Fruit fly (Drosophila melanogaster) whole organism, embryonic: ENCODE measurements around the gene CG18675.

ENCODE experiments used
- Adf1 ChIP-seq: fragments of 200-800 bp; sonication (Bioruptor generic); IDR thresholded peaks from 2 replicates; pipeline ENCODE4 v1.3.6; 2022; ENCODE audit warnings: missing biosample characterization, missing genetic modification characterization
- Bgb ChIP-seq: fragments of 200-800 bp; sonication (Bioruptor generic); IDR thresholded peaks from 2 replicates; pipeline ENCODE4 v1.3.6; 2022; ENCODE audit warnings: missing biosample characterization, missing genetic modification characterization; ENCODE audit not compliant: partially characterized antibody
- CG11696 ChIP-seq: fragments of 200-800 bp; sonication (Bioruptor generic); IDR thresholded peaks from 2 replicates; pipeline ENCODE4 v1.3.6; 2022; ENCODE audit warnings: missing biosample characterization, missing genetic modification characterization
- CG11723 ChIP-seq: fragments of 200-800 bp; sonication (Bioruptor generic); optimal IDR thresholded peaks from 2 replicates; lab custom pipeline; 2017; ENCODE audit warnings: missing biosample characterization, mild to moderate bottlenecking, missing genetic modification characterization
- CG12391 ChIP-seq: fragments of 200-800 bp; sonication (Bioruptor generic); optimal IDR thresholded peaks from 3 replicates; lab custom pipeline; 2018; ENCODE audit warnings: missing biosample characterization, mild to moderate bottlenecking, missing genetic modification characterization, moderate library complexity
- CG13775 ChIP-seq: fragments of 200-800 bp; sonication (Bioruptor generic); optimal IDR thresholded peaks from 3 replicates; lab custom pipeline; 2017; ENCODE audit warnings: missing biosample characterization, mild to moderate bottlenecking, missing genetic modification characterization
- CG14050 ChIP-seq: fragments of 200-800 bp; sonication (Bioruptor generic); IDR thresholded peaks from 3 replicates; pipeline ENCODE4 v1.3.6; 2022; ENCODE audit warnings: missing biosample characterization, missing genetic modification characterization
- CG15514 ChIP-seq: fragments of 200-800 bp; sonication (Bioruptor generic); optimal IDR thresholded peaks from 3 replicates; lab custom pipeline; 2017; ENCODE audit warnings: missing biosample characterization, missing genetic modification characterization, mild to moderate bottlenecking, moderate library complexity, missing genetic modification reagents
- CG1647 ChIP-seq: fragments of 200-800 bp; sonication (Bioruptor generic); optimal IDR thresholded peaks from 3 replicates; lab custom pipeline; 2016; ENCODE audit warnings: missing biosample characterization, missing genetic modification characterization
- CG18011 ChIP-seq: fragments of 200-800 bp; sonication (Bioruptor generic); optimal IDR thresholded peaks from 2 replicates; lab custom pipeline; 2017; ENCODE audit warnings: missing biosample characterization, missing genetic modification characterization, mild to moderate bottlenecking, moderate library complexity, missing genotype
- CG18476 ChIP-seq: fragments of 200-800 bp; sonication (Bioruptor generic); optimal IDR thresholded peaks from 2 replicates; lab custom pipeline; 2016; ENCODE audit warnings: missing biosample characterization, mild to moderate bottlenecking, missing genetic modification characterization
- CG18599 ChIP-seq: fragments of 200-800 bp; sonication (Bioruptor generic); optimal IDR thresholded peaks from 3 replicates; lab custom pipeline; 2017; ENCODE audit warnings: missing biosample characterization, missing genetic modification characterization, mild to moderate bottlenecking, moderate library complexity, missing genetic modification reagents
- CG2875 ChIP-seq: fragments of 200-800 bp; sonication (Bioruptor generic); optimal IDR thresholded peaks from 2 replicates; lab custom pipeline; 2017; ENCODE audit warnings: missing biosample characterization, mild to moderate bottlenecking, missing genetic modification characterization, missing genetic modification reagents
- CG32767 ChIP-seq: fragments of 200-800 bp; sonication (Bioruptor generic); IDR thresholded peaks from 2 replicates; pipeline ENCODE4 v1.3.6; 2022; ENCODE audit warnings: missing biosample characterization, missing genetic modification characterization
- CG6791 ChIP-seq: fragments of 200-800 bp; sonication (Bioruptor generic); IDR thresholded peaks from 3 replicates; pipeline ENCODE4 v1.3.6; 2022; ENCODE audit warnings: missing biosample characterization, missing genetic modification characterization; ENCODE audit not compliant: partially characterized antibody
- CG9727 ChIP-seq: fragments of 200-800 bp; sonication (Bioruptor generic); optimal IDR thresholded peaks from 3 replicates; lab custom pipeline; 2017; ENCODE audit warnings: missing biosample characterization, mild to moderate bottlenecking, missing genetic modification characterization
- D ChIP-seq, 2 experiments: fragments of 200-800 bp in 1 of 2; fragments of >200 bp in 1 of 2; sonication (Bioruptor generic) in 1 of 2; optimal IDR thresholded peaks; 2 replicates in 1 of 2; 3 replicates in 1 of 2; lab custom pipeline; 2017; ENCODE audit warnings: mild to moderate bottlenecking in 1 of 2, missing biosample characterization in 1 of 2, missing genetic modification characterization in 1 of 2, missing genetic modification reagents in 1 of 2
- Deaf1 ChIP-seq: fragments of 200-800 bp; optimal IDR thresholded peaks from 3 replicates; lab custom pipeline; 2019; ENCODE audit warnings: missing biosample characterization, mild to moderate bottlenecking, missing genetic modification characterization, moderate library complexity
- Dek ChIP-seq: fragments of 200-800 bp; sonication (Bioruptor generic); optimal IDR thresholded peaks from 3 replicates; lab custom pipeline; 2019; ENCODE audit warnings: missing biosample characterization, mild to moderate bottlenecking, missing genetic modification characterization, moderate library complexity
- Dp ChIP-seq: fragments of 200-800 bp; sonication (Bioruptor generic); optimal IDR thresholded peaks from 2 replicates; lab custom pipeline; 2018; ENCODE audit warnings: missing biosample characterization, mild to moderate bottlenecking, missing genetic modification characterization, moderate library complexity
- HLH4C ChIP-seq: fragments of 200-800 bp; sonication (Bioruptor generic); IDR thresholded peaks from 3 replicates; pipeline ENCODE4 v1.3.6; 2022; ENCODE audit warnings: missing biosample characterization, missing genetic modification characterization; ENCODE audit not compliant: partially characterized antibody
- Hand ChIP-seq: fragments of 200-800 bp; sonication (Bioruptor generic); optimal IDR thresholded peaks from 2 replicates; lab custom pipeline; 2017; ENCODE audit warnings: mild to moderate bottlenecking, missing biosample characterization, missing genetic modification reagents, missing genetic modification characterization
- Kr ChIP-seq: fragments of 200-800 bp; sonication (Bioruptor generic); optimal IDR thresholded peaks from 2 replicates; lab custom pipeline; 2017; ENCODE audit warnings: missing biosample characterization, mild to moderate bottlenecking, missing genetic modification characterization
- MTF-1 ChIP-seq: fragments of 200-800 bp; sonication (Bioruptor generic); optimal IDR thresholded peaks from 2 replicates; lab custom pipeline; 2018; ENCODE audit warnings: missing biosample characterization, mild to moderate bottlenecking, missing genetic modification characterization, borderline replicate concordance
- Mad ChIP-seq: fragments of 200-800 bp; sonication (Bioruptor generic); optimal IDR thresholded peaks from 2 replicates; lab custom pipeline; 2016; ENCODE audit warnings: missing biosample characterization, missing genetic modification characterization
- Nf-YC ChIP-seq: fragments of 200-800 bp; optimal IDR thresholded peaks from 3 replicates; lab custom pipeline; 2019; ENCODE audit warnings: missing biosample characterization, mild to moderate bottlenecking, missing genetic modification characterization, moderate library complexity
- Oli ChIP-seq: fragments of 200-800 bp; sonication (Bioruptor generic); optimal IDR thresholded peaks from 2 replicates; lab custom pipeline; 2018; ENCODE audit warnings: missing biosample characterization, mild to moderate bottlenecking, missing genetic modification characterization, moderate library complexity
- Rx ChIP-seq: fragments of 200-800 bp; sonication (Bioruptor generic); IDR thresholded peaks from 2 replicates; pipeline ENCODE4 v1.3.6; 2022; ENCODE audit warnings: missing biosample characterization, missing genetic modification characterization
- Sox102F ChIP-seq: fragments of 200-800 bp; sonication (Bioruptor generic); optimal IDR thresholded peaks from 2 replicates; lab custom pipeline; 2018; ENCODE audit warnings: missing biosample characterization, mild to moderate bottlenecking, missing genetic modification characterization, moderate library complexity
- Sry-δ ChIP-seq: fragments of 200-800 bp; sonication (Bioruptor generic); optimal IDR thresholded peaks from 2 replicates; lab custom pipeline; 2016; ENCODE audit warnings: missing biosample characterization, missing genetic modification characterization
- amos ChIP-seq: fragments of 200-800 bp; sonication (Bioruptor generic); IDR thresholded peaks from 2 replicates; pipeline ENCODE4 v1.3.6; 2022; ENCODE audit warnings: missing biosample characterization, missing genetic modification characterization; ENCODE audit not compliant: partially characterized antibody
- ato ChIP-seq: fragments of 200-800 bp; sonication (Bioruptor generic); IDR thresholded peaks from 2 replicates; pipeline ENCODE4 v1.3.6; 2022; ENCODE audit warnings: missing biosample characterization, missing genetic modification characterization; ENCODE audit not compliant: partially characterized antibody
- chn ChIP-seq: fragments of 200-800 bp; sonication (Bioruptor generic); optimal IDR thresholded peaks from 2 replicates; lab custom pipeline; 2016; ENCODE audit warnings: missing biosample characterization, missing genetic modification characterization
- da ChIP-seq: fragments of 200-800 bp; sonication (Bioruptor generic); optimal IDR thresholded peaks from 2 replicates; lab custom pipeline; 2016; ENCODE audit warnings: missing biosample characterization, missing genetic modification characterization
- ewg ChIP-seq: fragments of 200-800 bp; sonication (Bioruptor generic); optimal IDR thresholded peaks from 3 replicates; lab custom pipeline; 2017; ENCODE audit warnings: mild to moderate bottlenecking, missing biosample characterization, missing genetic modification reagents, missing genetic modification characterization
- gce ChIP-seq: fragments of 200-800 bp; sonication (Bioruptor generic); IDR thresholded peaks from 3 replicates; pipeline ENCODE4 v1.3.6; 2022; ENCODE audit warnings: missing biosample characterization, missing genetic modification characterization
- gem ChIP-seq: fragments of 200-800 bp; sonication (Bioruptor generic); optimal IDR thresholded peaks from 2 replicates; lab custom pipeline; 2019; ENCODE audit warnings: missing biosample characterization, mild to moderate bottlenecking, missing genetic modification characterization, moderate library complexity
- hb ChIP-seq: fragments of 200-800 bp; sonication (Bioruptor generic); IDR thresholded peaks from 3 replicates; pipeline ENCODE4 v1.3.6; 2022; ENCODE audit warnings: missing biosample characterization, missing genetic modification characterization; ENCODE audit not compliant: partially characterized antibody
- onecut ChIP-seq: fragments of 200-800 bp; sonication (Bioruptor generic); IDR thresholded peaks from 2 replicates; pipeline ENCODE4 v1.3.6; 2022; ENCODE audit warnings: missing biosample characterization, missing genetic modification characterization
- p53 ChIP-seq: fragments of 200-800 bp; sonication (Bioruptor generic); optimal IDR thresholded peaks from 2 replicates; lab custom pipeline; 2016; ENCODE audit warnings: missing biosample characterization, missing genetic modification characterization
- pfk ChIP-seq: fragments of 200-800 bp; sonication (Bioruptor generic); optimal IDR thresholded peaks from 2 replicates; lab custom pipeline; 2018; ENCODE audit warnings: missing biosample characterization, mild to moderate bottlenecking, missing genetic modification characterization, moderate library complexity
- sna ChIP-seq: fragments of 200-800 bp; sonication (Bioruptor generic); IDR thresholded peaks from 2 replicates; pipeline ENCODE4 v1.3.6; 2022; ENCODE audit warnings: missing biosample characterization, missing genetic modification characterization; ENCODE audit not compliant: partially characterized antibody
- sr ChIP-seq: fragments of 200-800 bp; sonication (Bioruptor generic); IDR thresholded peaks from 3 replicates; pipeline ENCODE4 v1.3.6; 2022; ENCODE audit warnings: missing biosample characterization, missing genetic modification characterization
- tna ChIP-seq: fragments of 200-800 bp; sonication (Bioruptor generic); IDR thresholded peaks from 2 replicates; pipeline ENCODE4 v1.3.6; 2022; ENCODE audit warnings: missing biosample characterization, missing genetic modification characterization; ENCODE audit not compliant: partially characterized antibody
- vfl ChIP-seq: fragments of 200-800 bp; sonication (Bioruptor generic); optimal IDR thresholded peaks from 2 replicates; lab custom pipeline; 2016; ENCODE audit warnings: missing biosample characterization, missing genetic modification characterization
- zen ChIP-seq: fragments of 200-800 bp; sonication (Bioruptor generic); optimal IDR thresholded peaks from 3 replicates; lab custom pipeline; 2018; ENCODE audit warnings: missing biosample characterization, mild to moderate bottlenecking, missing genetic modification characterization, moderate library complexity

CG18675 gene

DNA sequence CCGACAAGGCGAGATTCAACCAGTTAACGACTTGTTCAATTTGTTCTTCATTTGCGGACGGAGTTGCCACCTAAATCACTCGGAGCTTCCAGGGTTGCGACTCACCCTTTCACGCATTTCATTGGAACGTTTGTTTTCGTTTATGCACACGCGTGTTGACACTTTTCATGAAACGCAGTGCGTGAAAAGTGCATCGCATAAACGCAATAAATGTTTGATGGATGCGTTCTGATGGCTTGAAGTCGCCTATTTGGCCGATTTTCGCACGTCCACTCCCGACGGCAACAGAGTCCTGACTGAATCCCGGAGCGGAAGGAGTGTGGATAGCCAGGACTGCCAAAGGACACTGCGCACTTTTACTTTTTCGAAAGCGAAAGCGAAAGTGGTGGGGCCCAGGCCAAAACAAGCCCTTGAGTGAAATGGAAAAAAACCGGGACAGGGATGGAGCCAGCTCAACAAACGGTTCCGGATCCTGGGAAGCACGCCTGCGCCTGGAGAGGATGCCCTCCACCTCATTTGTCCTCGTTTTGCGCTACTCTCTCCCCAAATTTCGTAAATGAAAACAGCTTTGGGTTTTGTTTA lies 4.4 kb downstream of the CG18675 start, which contains the start of gene Teh4 (continued):
- TF ChIP-seq amos (GFP tag; lab: Robert Waterston, UW) (0 out of 2 replicates have a peak, but pooled peaks have one; percentile 12), CG18599 (GFP tag; lab: Kevin White, UChicago) (peak; percentile 7), sr (GFP tag; lab: Robert Waterston, UW) (no peak), ewg (peak; percentile 89), hb (GFP tag; lab: Robert Waterston, UW) (no peak), Hand (no peak), CG1647 (GFP tag; lab: Kevin White, UChicago) (no peak), CG11696 (no peak), CG11723 (GFP tag; lab: Kevin White, UChicago) (no peak), CG13775 (no peak), CG15514 (GFP tag; lab: Kevin White, UChicago) (peak; percentile 97), HLH4C (GFP tag; lab: Robert Waterston, UW) (0 out of 3 replicates have a peak, but pooled peaks have one; percentile 31)

DNA sequence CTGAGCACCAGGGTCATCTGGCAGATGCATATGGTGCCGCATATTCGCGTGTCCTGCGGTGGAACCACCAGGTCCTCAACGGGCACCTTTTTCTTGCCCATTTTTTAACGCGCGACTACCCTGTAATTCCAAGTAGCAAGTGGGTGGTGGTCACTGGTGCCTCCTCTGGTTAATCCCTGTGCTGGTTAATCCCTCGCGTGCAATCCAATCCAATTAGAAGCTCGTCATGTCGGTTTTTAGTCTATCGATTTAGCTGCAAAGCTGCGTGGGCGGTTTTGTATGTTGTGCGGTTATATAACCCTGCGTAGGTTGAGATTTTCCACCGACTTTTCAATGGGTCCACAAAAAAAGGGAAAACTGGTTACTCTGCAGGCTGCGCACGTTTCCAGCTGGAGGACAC lies 10.9 kb downstream of the CG18675 start, which contains the start of gene Teh3:
Teh3 (minus strand) TSS at position 101 of the 400 bp plus-strand sequence.
- no peak for TF ChIP-seq CG9727 (GFP tag; lab: Kevin White, UChicago)
- TF ChIP-seq p53 (GFP tag; lab: Kevin White, UChicago), result no peak
- no peak for TF ChIP-seq HLH4C (GFP tag; lab: Robert Waterston, UW)
- no peak for TF ChIP-seq Nf-YC (tag; lab: Kevin White, UChicago)
- no peak for TF ChIP-seq CG6791
- no peak for TF ChIP-seq Adf1 (GFP tag; lab: Robert Waterston, UW)
- no peak for TF ChIP-seq CG18476 (GFP tag; lab: Kevin White, UChicago)
- no peak for TF ChIP-seq Dp (GFP tag; lab: Kevin White, UChicago)
- no peak for TF ChIP-seq vfl
- TF ChIP-seq CG18011 (GFP tag; lab: Kevin White, UChicago), result no peak
- no peak for TF ChIP-seq gem
- TF ChIP-seq CG12391 (tag; lab: Kevin White, UChicago), result no peak
- no peak for TF ChIP-seq MTF-1 (GFP tag; lab: Kevin White, UChicago)
- TF ChIP-seq Kr (GFP tag; lab: Kevin White, UChicago), result no peak
- no peak for TF ChIP-seq CG14050 (GFP tag; lab: Robert Waterston, UW)
- no peak for TF ChIP-seq Oli (tag; lab: Kevin White, UChicago)
- no peak for TF ChIP-seq chn (GFP tag; lab: Kevin White, UChicago)
- no peak for TF ChIP-seq Dek (tag; lab: Kevin White, UChicago)
- no peak for TF ChIP-seq ato
- no peak for TF ChIP-seq gce (GFP tag; lab: Robert Waterston, UW)
- TF ChIP-seq, all 482 proteins: peak for 0

DNA sequence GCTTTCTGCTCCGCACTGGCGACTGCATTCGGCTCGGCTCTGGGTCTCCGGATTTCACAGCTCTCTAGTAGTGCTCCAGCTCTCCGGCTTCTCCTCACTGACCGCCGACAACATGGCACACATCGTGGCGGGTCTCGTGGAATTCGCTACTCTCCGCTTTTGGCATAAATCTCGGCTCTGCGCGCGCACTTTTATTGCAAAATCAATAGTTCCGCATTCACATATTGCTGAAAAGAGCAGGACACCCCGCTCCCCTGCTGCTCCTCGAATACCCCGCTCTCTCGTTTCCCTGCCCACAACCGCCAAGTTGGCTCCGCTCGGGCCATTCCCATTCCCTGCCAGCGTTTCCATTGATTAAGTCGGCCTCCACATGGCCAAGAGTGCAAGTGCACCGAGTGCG lies 11.6 kb downstream of the CG18675 start:
- TF ChIP-seq da (GFP tag; lab: Kevin White, UChicago) (no peak), sna (GFP tag; lab: Robert Waterston, UW) (no peak), Bgb (GFP tag; lab: Robert Waterston, UW) (peak; percentile 19; the same call in 1 of the 2 replicates), Mad (peak; percentile 30), onecut (GFP tag; lab: Robert Waterston, UW) (peak; percentile 98), zen (tag; lab: Kevin White, UChicago) (no peak), ato (no peak), D (optimal IDR thresholded peaks at IDR 0.05; lab: Kevin White, UChicago) (no peak), D (GFP tag; optimal IDR thresholded peaks at IDR 0.05; lab: Kevin White, UChicago) (no peak), Sox102F (GFP tag; lab: Kevin White, UChicago) (no peak), Rx (GFP tag; lab: Robert Waterston, UW) (no peak), tna (GFP tag; lab: Robert Waterston, UW) (no peak), CG2875 (no peak), Sry-δ (GFP tag; lab: Kevin White, UChicago) (no peak), Deaf1 (tag; lab: Kevin White, UChicago) (peak; percentile 80), CG32767 (GFP tag; lab: Robert Waterston, UW) (no peak), pfk (no peak)
